Worm (Caenorhabditis elegans): ENCODE measurements around the gene F26F2.11.
"Not testable (repeated sequence)": the region's sequence is repeated elsewhere in the genome, so short reads cannot be mapped to it uniquely, and the experiment has no call there.

F26F2.11 gene

ce11 chrV:20574314-20574713 lies 21.2 kb downstream of the F26F2.11 start, which contains the start of gene clec-263:
Gene clec-263 (plus strand): TSS chrV:20574614.
- no peak for TF ChIP-seq snpc-4 (tag; optimal IDR thresholded peaks at IDR 0.05)
- TF ChIP-seq elt-3 (tag; optimal IDR thresholded peaks at IDR 0.05), result no peak
- no peak for TF ChIP-seq lin-13 (GFP tag; optimal IDR thresholded peaks at IDR 0.05)
- TF ChIP-seq lin-39 (tag; optimal IDR thresholded peaks at IDR 0.05), result no peak
- TF ChIP-seq ztf-1 (GFP tag; conservative IDR thresholded peaks at IDR 0.05), result no peak
- TF ChIP-seq mdl-1 (tag; optimal IDR thresholded peaks at IDR 0.05), result no peak
- no peak for TF ChIP-seq nhr-25 (tag; optimal IDR thresholded peaks at IDR 0.05)

DNA sequence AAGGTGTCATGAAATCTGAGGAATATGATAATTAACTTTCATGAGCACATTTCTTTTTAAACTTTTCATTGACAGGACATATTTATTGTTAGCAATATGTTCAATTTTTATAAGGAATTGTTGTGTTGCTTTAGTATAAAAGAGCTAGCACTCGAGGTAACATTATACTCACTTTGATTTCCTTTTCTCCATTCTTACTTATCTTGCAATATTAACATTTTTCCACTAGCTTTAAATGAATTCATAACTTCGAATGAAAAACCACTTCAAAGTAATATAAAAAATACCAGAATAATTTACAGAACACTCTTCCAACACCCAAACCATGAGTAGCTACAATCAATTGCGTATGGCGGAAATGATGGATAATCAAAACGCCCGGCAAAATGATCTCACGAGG lies 22.2 kb downstream of the F26F2.11 start, which contains the start of gene F26F2.5:
F26F2.5 (plus strand) TSS at position 301 of the 400 bp plus-strand sequence.
- no peak for TF ChIP-seq snpc-4 (tag; optimal IDR thresholded peaks at IDR 0.05)
- no peak for TF ChIP-seq nhr-10 (tag; optimal IDR thresholded peaks at IDR 0.05)
- no peak for TF ChIP-seq blmp-1 (tag; optimal IDR thresholded peaks at IDR 0.05; ENCODE audit: insufficient read depth)
- no peak for TF ChIP-seq unc-62 (GFP tag; optimal IDR thresholded peaks at IDR 0.05)
- TF ChIP-seq mab-5 (tag; optimal IDR thresholded peaks at IDR 0.05), result no peak
- no peak for TF ChIP-seq nhr-25 (tag; optimal IDR thresholded peaks at IDR 0.05)
- no peak for TF ChIP-seq C34F6.9 (tag; optimal IDR thresholded peaks at IDR 0.05)
- TF ChIP-seq lin-39 (tag; optimal IDR thresholded peaks at IDR 0.05), result no peak
- TF ChIP-seq mbf-1 (tag; optimal IDR thresholded peaks at IDR 0.05), result no peak
- TF ChIP-seq gmeb-1 (tag; optimal IDR thresholded peaks at IDR 0.05), result no peak
- no peak for TF ChIP-seq lsy-2 (tag; optimal IDR thresholded peaks at IDR 0.05)
- no peak for TF ChIP-seq ceh-16 (tag; optimal IDR thresholded peaks at IDR 0.05)
- no peak for TF ChIP-seq ztf-4 (tag; optimal IDR thresholded peaks at IDR 0.05)
- TF ChIP-seq nhr-11 (tag; optimal IDR thresholded peaks at IDR 0.05), result no peak

DNA sequence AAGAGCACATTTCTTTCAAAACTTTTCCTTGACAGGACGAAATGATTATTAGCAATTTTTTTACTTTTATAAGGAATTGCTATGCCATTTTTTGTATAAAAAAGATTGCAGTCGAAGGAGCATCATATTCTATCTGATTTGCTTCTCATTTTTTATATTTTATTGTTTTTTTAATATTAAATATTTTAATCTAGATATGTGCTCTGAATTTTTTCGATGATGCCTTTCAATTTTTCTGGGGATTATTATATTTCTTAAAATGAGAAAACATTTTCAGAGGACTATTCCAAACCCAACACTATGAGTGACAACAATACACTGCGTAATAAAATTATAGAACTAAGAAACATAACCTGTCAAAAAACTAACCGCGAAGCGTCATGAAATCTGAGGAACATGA lies 26.6 kb downstream of the F26F2.11 start, which contains the start of gene F26F2.4:
F26F2.4 (plus strand) TSS at position 301 of the 400 bp plus-strand sequence.
- not testable (repeated sequence) for TF ChIP-seq ztf-1 (GFP tag; conservative IDR thresholded peaks at IDR 0.05); elt-3 (tag; optimal IDR thresholded peaks at IDR 0.05); fos-1 (tag; optimal IDR thresholded peaks at IDR 0.05)

- TF ChIP-seq nhr-21 (tag; optimal IDR thresholded peaks at IDR 0.05) (no peak), ama-1 (optimal IDR thresholded peaks at IDR 0.05) (no peak), ceh-82 (tag; optimal IDR thresholded peaks at IDR 0.05) (no peak), sma-9 (GFP tag; optimal IDR thresholded peaks at IDR 0.05) (no peak), sma-9 (tag; optimal IDR thresholded peaks at IDR 0.05) (no peak), fos-1 (tag; optimal IDR thresholded peaks at IDR 0.05) (no peak), unc-39 (tag; optimal IDR thresholded peaks at IDR 0.05) (no peak), alr-1 (tag; optimal IDR thresholded peaks at IDR 0.05) (no peak), Y55F3AM.14 (GFP tag; optimal IDR thresholded peaks at IDR 0.05) (no peak), lin-13 (GFP tag; optimal IDR thresholded peaks at IDR 0.05) (no peak), R02D3.7 (tag; optimal IDR thresholded peaks at IDR 0.05) (no peak), ZK546.5 (tag; optimal IDR thresholded peaks at IDR 0.05) (no peak), zag-1 (tag; optimal IDR thresholded peaks at IDR 0.05) (no peak)
These were observed 29.1 kb downstream of the F26F2.11 start, which contains the start of gene F26F2.3 for ce11 chrV:20566454-20566853. Gene F26F2.3 (minus strand): TSS chrV:20566554.

ce11 chrV:20564054-20564453 lies 31.5 kb downstream of the F26F2.11 start, which contains the start of gene F26F2.13:
Gene F26F2.13 (plus strand): TSS chrV:20564354.
- not testable (repeated sequence) for TF ChIP-seq R02D3.7 (tag; optimal IDR thresholded peaks at IDR 0.05); Y55F3AM.14 (GFP tag; optimal IDR thresholded peaks at IDR 0.05); ZK546.5 (tag; optimal IDR thresholded peaks at IDR 0.05)

ce11 chrV:20561795-20562194 lies 33.8 kb downstream of the F26F2.11 start, which contains the start of gene F26F2.1:
Gene F26F2.1 (minus strand): TSS chrV:20561895.
- no peak for TF ChIP-seq nhr-129 (tag; optimal IDR thresholded peaks at IDR 0.05)
- no peak for TF ChIP-seq zag-1 (tag; optimal IDR thresholded peaks at IDR 0.05)

- no peak for TF ChIP-seq mdl-1 (tag; optimal IDR thresholded peaks at IDR 0.05)
- no peak for TF ChIP-seq F13H6.1 (tag; optimal IDR thresholded peaks at IDR 0.05)
- TF ChIP-seq ztf-1 (GFP tag; conservative IDR thresholded peaks at IDR 0.05), result no peak
- TF ChIP-seq ceh-16 (tag; optimal IDR thresholded peaks at IDR 0.05), result no peak
- TF ChIP-seq crh-2 (tag; optimal IDR thresholded peaks at IDR 0.05), result no peak
- TF ChIP-seq R02D3.7 (tag; optimal IDR thresholded peaks at IDR 0.05), result no peak
- TF ChIP-seq lin-13 (GFP tag; optimal IDR thresholded peaks at IDR 0.05), result no peak
- TF ChIP-seq blmp-1 (tag; optimal IDR thresholded peaks at IDR 0.05; ENCODE audit: insufficient read depth), result no peak
- TF ChIP-seq elt-3 (tag; optimal IDR thresholded peaks at IDR 0.05), result no peak
- TF ChIP-seq C34F6.9 (tag; optimal IDR thresholded peaks at IDR 0.05), result no peak
- TF ChIP-seq unc-62 (GFP tag; optimal IDR thresholded peaks at IDR 0.05), result no peak
- TF ChIP-seq ama-1 (optimal IDR thresholded peaks at IDR 0.05), result no peak
- TF ChIP-seq nhr-25 (tag; optimal IDR thresholded peaks at IDR 0.05), result no peak
- no peak for TF ChIP-seq mab-5 (tag; optimal IDR thresholded peaks at IDR 0.05)
These were observed 37.3 kb downstream of the F26F2.11 start, which contains the start of gene abf-4 for ce11 chrV:20558270-20558669. Gene abf-4 (minus strand): TSS chrV:20558370.

All from whole organism, L2 larva.